Fruit fly (Drosophila melanogaster): ENCODE results near the gene CG7142.

dm6 chr3R:18255281-18255680 is 24.0 kb downstream of the CG7142 start, which contains the start of the genes Ada2a, Polr2D, Tgs1 and moi:
- TF ChIP-seq fd96Ca (GFP tag; IDR thresholded peaks at IDR 0.05), result no peak
- no peak for TF ChIP-seq CG4496 (GFP tag; IDR thresholded peaks at IDR 0.05)
- TF ChIP-seq CG9948 (tag; optimal IDR thresholded peaks at IDR 0.05), result no peak
